Fruit fly (Drosophila melanogaster) whole organism, adult: Measurements from ENCODE around the gene X11Lbeta.

Source experiments
- CG11617 ChIP-seq: fragments of 200-800 bp; sonication (Bioruptor generic); optimal IDR thresholded peaks from 2 replicates; lab custom pipeline; 2017; ENCODE audit warnings: mild to moderate bottlenecking, missing biosample characterization, missing genetic modification reagents, missing genetic modification characterization
- CG12768 ChIP-seq: fragments of 200-800 bp; sonication (Bioruptor generic); optimal IDR thresholded peaks from 2 replicates; lab custom pipeline; 2017; ENCODE audit warnings: missing biosample characterization, missing genetic modification characterization, mild to moderate bottlenecking, moderate library complexity, missing genetic modification reagents
- CG1620 ChIP-seq: fragments of 200-800 bp; sonication (Bioruptor generic); optimal IDR thresholded peaks from 2 replicates; lab custom pipeline; 2016; ENCODE audit warnings: missing biosample characterization, missing genetic modification characterization
- CG5204 ChIP-seq: fragments of 200-800 bp; sonication (Bioruptor generic); optimal IDR thresholded peaks from 2 replicates; lab custom pipeline; 2016; ENCODE audit warnings: missing biosample characterization, missing genetic modification characterization
- CG7101 ChIP-seq: fragments of 200-800 bp; sonication (Bioruptor generic); optimal IDR thresholded peaks from 2 replicates; lab custom pipeline; 2018; ENCODE audit warnings: missing biosample characterization, mild to moderate bottlenecking, missing genetic modification characterization, moderate library complexity
- Clk ChIP-seq: fragments of 200-800 bp; sonication (Bioruptor generic); optimal IDR thresholded peaks from 2 replicates; lab custom pipeline; 2017; ENCODE audit warnings: missing biosample characterization, missing genetic modification characterization
- Crg-1 ChIP-seq: fragments of 200-800 bp; sonication (Bioruptor generic); optimal IDR thresholded peaks from 2 replicates; lab custom pipeline; 2016; ENCODE audit warnings: missing biosample characterization, missing genetic modification characterization
- Hr96 ChIP-seq: fragments of 200-800 bp; sonication (Bioruptor generic); optimal IDR thresholded peaks from 2 replicates; lab custom pipeline; 2016; ENCODE audit warnings: missing biosample characterization, missing genetic modification characterization
- Mnt ChIP-seq: fragments of 200-800 bp; sonication (Bioruptor generic); optimal IDR thresholded peaks from 2 replicates; lab custom pipeline; 2016; ENCODE audit warnings: missing biosample characterization, mild to moderate bottlenecking, missing genetic modification characterization
- bab1 ChIP-seq: fragments of 200-800 bp; sonication (Bioruptor generic); optimal IDR thresholded peaks from 3 replicates; lab custom pipeline; 2019; ENCODE audit warnings: missing biosample characterization, mild to moderate bottlenecking, missing genetic modification characterization, moderate library complexity
- cnc ChIP-seq, 2 experiments: fragments of >200 bp; optimal IDR thresholded peaks; 2 replicates each; lab custom pipeline; 2017
- ovo ChIP-seq: fragments of 200-800 bp; sonication (Bioruptor generic); optimal IDR thresholded peaks from 2 replicates; lab custom pipeline; 2016; ENCODE audit warnings: missing biosample characterization, missing genetic modification characterization
- tj ChIP-seq: fragments of 200-800 bp; sonication (Bioruptor generic); optimal IDR thresholded peaks from 3 replicates; lab custom pipeline; 2017; ENCODE audit warnings: missing biosample characterization, mild to moderate bottlenecking, missing genetic modification characterization, moderate library complexity
- toe ChIP-seq: fragments of 200-800 bp; sonication (Bioruptor generic); optimal IDR thresholded peaks from 2 replicates; lab custom pipeline; 2016; ENCODE audit warnings: missing biosample characterization, missing genetic modification characterization

- TF ChIP-seq CG12768, result no peak
- no peak for TF ChIP-seq Clk (GFP tag; lab: Kevin White, UChicago)
- no peak for TF ChIP-seq CG11617
- no peak for TF ChIP-seq Hr96
- no peak for TF ChIP-seq CG5204 (GFP tag; lab: Kevin White, UChicago)
- no peak for TF ChIP-seq CG7101
- no peak for TF ChIP-seq cnc (optimal IDR thresholded peaks at IDR 0.05; lab: Kevin White, UChicago)
- no peak for TF ChIP-seq toe
- no peak for TF ChIP-seq bab1
- TF ChIP-seq Mnt (GFP tag; lab: Kevin White, UChicago), result no peak
- no peak for TF ChIP-seq tj (GFP tag; lab: Kevin White, UChicago)
- TF ChIP-seq CG1620 (GFP tag; lab: Kevin White, UChicago), result no peak
- TF ChIP-seq ovo, result no peak
- TF ChIP-seq Crg-1 (GFP tag; lab: Kevin White, UChicago), result no peak
Measured at dm6 chrX:10732733-10733455, 105.4 kb downstream of the X11Lbeta start.
